Fruit fly (Drosophila melanogaster) whole organism, embryonic: ENCODE results near the gene siz.

Source experiments
- Ada2b ChIP-seq: fragments of 200-800 bp; sonication (Bioruptor generic); IDR thresholded peaks from 2 replicates; pipeline ENCODE4 v1.3.6; 2022; ENCODE audit warnings: missing biosample characterization, missing genetic modification characterization
- Atf3 ChIP-seq: fragments of 200-800 bp; sonication (Bioruptor generic); optimal IDR thresholded peaks from 3 replicates; lab custom pipeline; 2016; ENCODE audit warnings: missing biosample characterization, missing genetic modification characterization
- B-H1 ChIP-seq: fragments of 200-800 bp; sonication (Bioruptor generic); IDR thresholded peaks from 3 replicates; pipeline ENCODE4 v1.3.6; 2022; ENCODE audit warnings: missing biosample characterization, missing genetic modification characterization
- BEAF-32 ChIP-seq: fragments of 200-800 bp; sonication (Bioruptor generic); optimal IDR thresholded peaks from 3 replicates; lab custom pipeline; 2017; ENCODE audit warnings: missing biosample characterization, missing genetic modification characterization, mild to moderate bottlenecking, moderate library complexity, missing genetic modification reagents
- Blimp-1 ChIP-seq: fragments of 200-800 bp; sonication (Bioruptor generic); optimal IDR thresholded peaks from 3 replicates; lab custom pipeline; 2018; ENCODE audit warnings: missing biosample characterization, missing genetic modification characterization, mild to moderate bottlenecking, moderate library complexity, missing genetic modification reagents
- CG1233 ChIP-seq: fragments of 200-800 bp; sonication (Bioruptor generic); optimal IDR thresholded peaks from 4 replicates; lab custom pipeline; 2018; ENCODE audit warnings: missing biosample characterization, mild to moderate bottlenecking, missing genetic modification characterization
- CG12391 ChIP-seq: fragments of 200-800 bp; sonication (Bioruptor generic); optimal IDR thresholded peaks from 3 replicates; lab custom pipeline; 2018; ENCODE audit warnings: missing biosample characterization, mild to moderate bottlenecking, missing genetic modification characterization, moderate library complexity
- CG14441 ChIP-seq: fragments of 200-800 bp; sonication (Bioruptor generic); IDR thresholded peaks from 2 replicates; pipeline ENCODE4 v1.3.6; 2022; ENCODE audit warnings: missing biosample characterization, missing genetic modification characterization
- CG15479 ChIP-seq: fragments of 200-800 bp; sonication (Bioruptor generic); optimal IDR thresholded peaks from 3 replicates; lab custom pipeline; 2019; ENCODE audit warnings: missing biosample characterization, mild to moderate bottlenecking, missing genetic modification characterization, moderate library complexity
- CG15696 ChIP-seq: fragments of 200-800 bp; sonication (Bioruptor generic); optimal IDR thresholded peaks from 2 replicates; lab custom pipeline; 2019; ENCODE audit warnings: missing biosample characterization, mild to moderate bottlenecking, missing genetic modification characterization, moderate library complexity
- CG17361 ChIP-seq: fragments of 200-800 bp; sonication (Bioruptor generic); IDR thresholded peaks from 3 replicates; pipeline ENCODE4 v1.3.6; 2022; ENCODE audit warnings: missing biosample characterization, missing genetic modification characterization
- CG17385 ChIP-seq: fragments of 200-800 bp; sonication (Bioruptor generic); optimal IDR thresholded peaks from 3 replicates; lab custom pipeline; 2018; ENCODE audit warnings: missing biosample characterization, mild to moderate bottlenecking, missing genetic modification characterization
- CG18764 ChIP-seq: fragments of 200-800 bp; sonication (Bioruptor generic); optimal IDR thresholded peaks from 3 replicates; lab custom pipeline; 2016; ENCODE audit warnings: missing biosample characterization, missing genetic modification characterization
- CG2116 ChIP-seq: fragments of 200-800 bp; sonication (Bioruptor generic); optimal IDR thresholded peaks from 3 replicates; lab custom pipeline; 2018; ENCODE audit warnings: missing biosample characterization, mild to moderate bottlenecking, missing genetic modification characterization
- CG2678 ChIP-seq: fragments of 200-800 bp; sonication (Bioruptor generic); optimal IDR thresholded peaks from 3 replicates; lab custom pipeline; 2019; ENCODE audit warnings: missing biosample characterization, mild to moderate bottlenecking, missing genetic modification characterization, moderate library complexity
- CG30020 ChIP-seq: fragments of 200-800 bp; optimal IDR thresholded peaks from 2 replicates; lab custom pipeline; 2019; ENCODE audit warnings: missing biosample characterization, mild to moderate bottlenecking, missing genetic modification characterization, moderate library complexity
- CG3281 ChIP-seq: fragments of 200-800 bp; sonication (Bioruptor generic); optimal IDR thresholded peaks from 3 replicates; lab custom pipeline; 2017; ENCODE audit warnings: missing biosample characterization, mild to moderate bottlenecking, missing genetic modification characterization
- CG42726 ChIP-seq: fragments of 200-800 bp; sonication (Bioruptor generic); IDR thresholded peaks from 2 replicates; pipeline ENCODE4 v1.3.6; 2022; ENCODE audit warnings: missing biosample characterization, missing genetic modification characterization; ENCODE audit not compliant: partially characterized antibody
- CG6175 ChIP-seq: fragments of 200-800 bp; sonication (Bioruptor generic); IDR thresholded peaks from 3 replicates; pipeline ENCODE4 v1.3.6; 2022; ENCODE audit warnings: missing biosample characterization, missing genetic modification characterization
- CG8765 ChIP-seq: fragments of 200-800 bp; sonication (Bioruptor generic); IDR thresholded peaks from 2 replicates; pipeline ENCODE4 v1.3.6; 2022; ENCODE audit warnings: missing biosample characterization, missing genetic modification characterization
- CrebB ChIP-seq: fragments of 200-800 bp; sonication (Bioruptor generic); optimal IDR thresholded peaks from 3 replicates; lab custom pipeline; 2018; ENCODE audit warnings: missing biosample characterization, mild to moderate bottlenecking, missing genetic modification characterization
- Drgx ChIP-seq: fragments of 200-800 bp; sonication (Bioruptor generic); IDR thresholded peaks from 2 replicates; pipeline ENCODE4 v1.3.6; 2022; ENCODE audit warnings: missing biosample characterization, missing genetic modification characterization
- H2.0 ChIP-seq: fragments of 200-800 bp; sonication (Bioruptor generic); IDR thresholded peaks from 2 replicates; pipeline ENCODE4 v1.3.6; 2022; ENCODE audit warnings: missing biosample characterization, missing genetic modification characterization
- HLHmδ ChIP-seq: fragments of 200-800 bp; sonication (Bioruptor generic); optimal IDR thresholded peaks from 2 replicates; lab custom pipeline; 2018; ENCODE audit warnings: missing biosample characterization, mild to moderate bottlenecking, missing genetic modification characterization, moderate library complexity
- Lhr ChIP-seq: fragments of 200-800 bp; sonication (Bioruptor generic); optimal IDR thresholded peaks from 3 replicates; lab custom pipeline; 2017; ENCODE audit warnings: mild to moderate bottlenecking, missing biosample characterization, missing genetic modification reagents, missing genetic modification characterization
- Opbp ChIP-seq: fragments of 200-800 bp; sonication (Bioruptor generic); IDR thresholded peaks from 3 replicates; pipeline ENCODE4 v1.3.6; 2022; ENCODE audit warnings: missing biosample characterization, missing genetic modification characterization; ENCODE audit not compliant: partially characterized antibody
- Pdp1 ChIP-seq, 2 experiments: fragments of 200-800 bp; sonication (Bioruptor generic); optimal IDR thresholded peaks; 3 replicates each; lab custom pipeline; 2016; ENCODE audit warnings: missing biosample characterization in 2 of 2, missing genetic modification characterization in 2 of 2, mild to moderate bottlenecking in 1 of 2, moderate library complexity in 1 of 2
- Ravus ChIP-seq: fragments of 200-800 bp; sonication (Bioruptor generic); IDR thresholded peaks from 2 replicates; pipeline ENCODE4 v1.3.6; 2022; ENCODE audit warnings: missing biosample characterization, missing genetic modification characterization
- Sin3A ChIP-seq: fragments of >200 bp; optimal IDR thresholded peaks from 2 replicates; lab custom pipeline; 2018
- Sox102F ChIP-seq: fragments of 200-800 bp; sonication (Bioruptor generic); optimal IDR thresholded peaks from 2 replicates; lab custom pipeline; 2018; ENCODE audit warnings: missing biosample characterization, mild to moderate bottlenecking, missing genetic modification characterization, moderate library complexity
- Spps ChIP-seq: fragments of 200-800 bp; sonication (Bioruptor generic); optimal IDR thresholded peaks from 2 replicates; lab custom pipeline; 2018; ENCODE audit warnings: missing biosample characterization, mild to moderate bottlenecking, missing genetic modification characterization
- Trl ChIP-seq, 3 experiments: fragments of >200 bp in 2 of 3; fragments of 200-800 bp in 1 of 3; sonication (Bioruptor generic) in 1 of 3; optimal IDR thresholded peaks; 2 replicates in 1 of 3; 3 replicates in 2 of 3; lab custom pipeline; 2016 to 2017; ENCODE audit warnings: missing biosample characterization in 1 of 3, missing genetic modification characterization in 1 of 3
- abd-A ChIP-seq: fragments of 200-800 bp; sonication (Bioruptor generic); optimal IDR thresholded peaks from 3 replicates; lab custom pipeline; 2019; ENCODE audit warnings: missing biosample characterization, mild to moderate bottlenecking, missing genetic modification characterization, moderate library complexity
- cas ChIP-seq: fragments of 200-800 bp; sonication (Bioruptor generic); IDR thresholded peaks from 2 replicates; pipeline ENCODE4 v1.3.6; 2022; ENCODE audit warnings: missing biosample characterization, missing genetic modification characterization
- cg ChIP-seq: fragments of 200-800 bp; sonication (Bioruptor generic); optimal IDR thresholded peaks from 3 replicates; lab custom pipeline; 2019; ENCODE audit warnings: missing biosample characterization, mild to moderate bottlenecking, missing genetic modification characterization, moderate library complexity
- chinmo ChIP-seq: fragments of 200-800 bp; sonication (Bioruptor generic); IDR thresholded peaks from 4 replicates; pipeline ENCODE4 v1.3.6; 2022; ENCODE audit warnings: missing biosample characterization, missing genetic modification characterization; ENCODE audit not compliant: partially characterized antibody
- crol ChIP-seq: fragments of 200-800 bp; sonication (Bioruptor generic); IDR thresholded peaks from 2 replicates; pipeline ENCODE4 v1.3.6; 2022; ENCODE audit warnings: missing biosample characterization, missing genetic modification characterization
- gce ChIP-seq: fragments of 200-800 bp; sonication (Bioruptor generic); IDR thresholded peaks from 3 replicates; pipeline ENCODE4 v1.3.6; 2022; ENCODE audit warnings: missing biosample characterization, missing genetic modification characterization
- hb ChIP-seq: fragments of 200-800 bp; sonication (Bioruptor generic); IDR thresholded peaks from 3 replicates; pipeline ENCODE4 v1.3.6; 2022; ENCODE audit warnings: missing biosample characterization, missing genetic modification characterization; ENCODE audit not compliant: partially characterized antibody
- kah ChIP-seq: fragments of 200-800 bp; sonication (Bioruptor generic); optimal IDR thresholded peaks from 2 replicates; lab custom pipeline; 2018; ENCODE audit warnings: missing biosample characterization, mild to moderate bottlenecking, missing genetic modification characterization
- klu ChIP-seq: fragments of 200-800 bp; sonication (Bioruptor generic); IDR thresholded peaks from 2 replicates; pipeline ENCODE4 v1.3.6; 2022; ENCODE audit warnings: missing biosample characterization, missing genetic modification characterization
- knrl ChIP-seq: fragments of 200-800 bp; sonication (Bioruptor generic); IDR thresholded peaks from 3 replicates; pipeline ENCODE4 v1.3.6; 2022; ENCODE audit warnings: missing biosample characterization, missing genetic modification characterization; ENCODE audit not compliant: partially characterized antibody
- luna ChIP-seq: fragments of 200-800 bp; sonication (Bioruptor generic); optimal IDR thresholded peaks from 2 replicates; lab custom pipeline; 2016; ENCODE audit warnings: missing biosample characterization, missing genetic modification characterization
- ro ChIP-seq: fragments of 200-800 bp; sonication (Bioruptor generic); IDR thresholded peaks from 2 replicates; pipeline ENCODE4 v1.3.6; 2022; ENCODE audit warnings: missing biosample characterization, missing genetic modification characterization
- slou ChIP-seq: fragments of 200-800 bp; sonication (Bioruptor generic); optimal IDR thresholded peaks from 3 replicates; lab custom pipeline; 2016; ENCODE audit warnings: missing biosample characterization, missing genetic modification characterization
- vvl ChIP-seq: fragments of 200-800 bp; sonication (Bioruptor generic); IDR thresholded peaks from 2 replicates; pipeline ENCODE4 v1.3.6; 2022; ENCODE audit warnings: missing biosample characterization, missing genetic modification characterization
- wdn ChIP-seq: fragments of 200-800 bp; sonication (Bioruptor generic); IDR thresholded peaks from 2 replicates; pipeline ENCODE4 v1.3.6; 2022; ENCODE audit warnings: missing biosample characterization, missing genetic modification characterization
- zen2 ChIP-seq: fragments of 200-800 bp; sonication (Bioruptor generic); IDR thresholded peaks from 3 replicates; pipeline ENCODE4 v1.3.6; 2022; ENCODE audit warnings: missing biosample characterization, missing genetic modification characterization; ENCODE audit not compliant: partially characterized antibody

The siz gene

DNA sequence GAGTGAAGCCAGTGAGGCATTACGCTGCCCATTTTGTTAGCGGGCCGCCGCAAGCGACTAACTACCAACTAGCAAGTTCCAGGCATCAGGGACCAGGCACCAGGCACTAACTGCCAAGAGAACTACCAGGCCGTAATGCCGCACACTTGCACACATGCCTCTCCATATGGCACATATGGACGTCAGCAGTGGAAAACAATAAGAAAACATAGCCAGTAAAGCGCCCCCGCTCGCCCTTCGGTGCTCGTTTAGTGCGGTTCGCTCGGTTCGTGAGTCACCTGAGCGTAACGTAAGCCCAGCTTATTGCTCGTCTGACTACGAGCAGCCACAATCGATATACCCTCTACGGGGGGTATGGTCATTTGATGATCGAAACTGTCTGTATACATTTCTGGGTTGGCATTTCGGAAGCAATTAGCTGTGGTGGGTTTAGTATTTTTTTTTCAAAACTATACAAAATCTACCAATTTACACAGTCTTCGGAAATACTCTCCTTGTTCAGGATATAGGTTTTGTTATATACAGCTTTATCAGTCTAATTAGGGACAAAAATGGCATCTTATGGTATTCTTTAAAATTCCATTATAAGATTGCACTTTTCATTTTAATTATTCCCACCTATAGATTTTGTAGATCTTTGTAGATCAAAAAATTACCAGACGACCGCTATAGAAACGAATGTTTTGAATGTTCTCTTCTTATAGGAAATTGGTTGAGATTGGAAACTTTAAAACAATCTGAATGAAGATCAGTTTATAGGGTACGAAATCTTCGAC, 22.6 kb downstream of the siz start (continued):
- TF ChIP-seq CG2678: peak; percentile 47
- TF ChIP-seq zen2: no peak
- no peak; the same call in 1 of the 2 replicates for TF ChIP-seq Ada2b (GFP tag; lab: Robert Waterston, UW)
- peak; percentile 27 for TF ChIP-seq CG17385 (GFP tag; lab: Kevin White, UChicago)
- no peak for TF ChIP-seq ro (GFP tag; lab: Robert Waterston, UW)
- TF ChIP-seq Opbp (GFP tag; lab: Robert Waterston, UW): no peak
- TF ChIP-seq HLHmδ: no peak
- no peak for TF ChIP-seq luna (GFP tag; lab: Kevin White, UChicago)
- no peak for TF ChIP-seq CG30020
- TF ChIP-seq Sin3A (lab: Kevin White, UChicago): no peak
- TF ChIP-seq B-H1 (GFP tag; lab: Robert Waterston, UW): no peak
- peak; percentile 12; the same call in 1 of the 2 replicates for TF ChIP-seq Drgx (GFP tag; lab: Robert Waterston, UW)
- no peak for TF ChIP-seq Trl (optimal IDR thresholded peaks at IDR 0.05; lab: Kevin White, UChicago)
- TF ChIP-seq Trl (GFP tag; optimal IDR thresholded peaks at IDR 0.05; lab: Kevin White, UChicago): no peak
- no peak for TF ChIP-seq knrl (GFP tag; lab: Robert Waterston, UW)
- no peak for TF ChIP-seq Spps
- TF ChIP-seq CG42726 (GFP tag; lab: Robert Waterston, UW): no peak
- no peak for TF ChIP-seq cas (GFP tag; lab: Robert Waterston, UW)
- no peak for TF ChIP-seq Blimp-1 (GFP tag; lab: Kevin White, UChicago)
- TF ChIP-seq slou (GFP tag; lab: Kevin White, UChicago): no peak
- TF ChIP-seq CG12391 (tag; lab: Kevin White, UChicago): peak; percentile 31
- TF ChIP-seq CG18764 (GFP tag; lab: Kevin White, UChicago): no peak
- peak in 1 of 2 experiments; percentile 7 for TF ChIP-seq Pdp1 (GFP tag; optimal IDR thresholded peaks at IDR 0.05; lab: Kevin White, UChicago)
- TF ChIP-seq CG8765: no peak
- TF ChIP-seq H2.0: 0 out of 2 replicates have a peak, but pooled peaks have one; percentile 17
- no peak for TF ChIP-seq BEAF-32
- no peak for TF ChIP-seq Ravus (GFP tag; lab: Robert Waterston, UW)
- peak; percentile 57; the same call in 1 of the 3 replicates for TF ChIP-seq CG6175 (GFP tag; lab: Robert Waterston, UW)
- peak; percentile 27; the same call in 1 of the 2 replicates for TF ChIP-seq CG14441
- TF ChIP-seq CrebB: no peak
- no peak for TF ChIP-seq kah
- no peak for TF ChIP-seq wdn (GFP tag; lab: Robert Waterston, UW)
- TF ChIP-seq Atf3 (GFP tag; lab: Kevin White, UChicago): no peak
- TF ChIP-seq hb (GFP tag; lab: Robert Waterston, UW): no peak
- no peak for TF ChIP-seq CG3281
- TF ChIP-seq Sox102F (GFP tag; lab: Kevin White, UChicago): peak; percentile 26
- no peak for TF ChIP-seq CG2116 (GFP tag; lab: Kevin White, UChicago)
- no peak for TF ChIP-seq CG15479 (GFP tag; lab: Kevin White, UChicago)
- no peak for TF ChIP-seq Lhr
- no peak for TF ChIP-seq CG15696 (tag; lab: Kevin White, UChicago)

dm6 chr3L:21057568-21057940, 23.2 kb downstream of the siz start:
- TF ChIP-seq gce (no peak), abd-A (tag; lab: Kevin White, UChicago) (peak; percentile 20), knrl (GFP tag; lab: Robert Waterston, UW) (no peak), cg (GFP tag; lab: Kevin White, UChicago) (peak; percentile 64), chinmo (GFP tag; lab: Robert Waterston, UW) (peak; percentile 96), CG1233 (GFP tag; lab: Kevin White, UChicago) (no peak), CG17361 (GFP tag; lab: Robert Waterston, UW) (0 out of 3 replicates have a peak, but pooled peaks have one; percentile 7), vvl (GFP tag; lab: Robert Waterston, UW) (peak; percentile 58; the same call in 1 of the 2 replicates), klu (no peak), crol (GFP tag; lab: Robert Waterston, UW) (peak; percentile 50; the same call in 1 of the 2 replicates), Trl (optimal IDR thresholded peaks at IDR 0.05; lab: Kevin White, UChicago) (peak; percentile 43 to 44), Trl (GFP tag; optimal IDR thresholded peaks at IDR 0.05; lab: Kevin White, UChicago) (no peak)
